Fruit fly (Drosophila melanogaster): Measurements from ENCODE around the gene dpr4.

dpr4 gene

dm6 chr3R:11582253-11582589, 39.5 kb upstream of the dpr4 start (continued):
- peak; percentile 71 for TF ChIP-seq CG6792 (GFP tag; optimal IDR thresholded peaks at IDR 0.05)
- no peak for TF ChIP-seq esn (GFP tag; optimal IDR thresholded peaks at IDR 0.05)
- TF ChIP-seq fd85E (GFP tag; optimal IDR thresholded peaks at IDR 0.05) = no peak
- TF ChIP-seq Hr4 (GFP tag; optimal IDR thresholded peaks at IDR 0.05) = no peak
- TF ChIP-seq CG6854 (GFP tag; optimal IDR thresholded peaks at IDR 0.05) = no peak
- peak; percentile 89 for TF ChIP-seq Lpt (GFP tag; optimal IDR thresholded peaks at IDR 0.05)
- TF ChIP-seq OdsH (GFP tag; optimal IDR thresholded peaks at IDR 0.05) = no peak
- TF ChIP-seq pdm3 (GFP tag; optimal IDR thresholded peaks at IDR 0.05) = no peak
- peak; percentile 88 for TF ChIP-seq Eip75B (GFP tag; optimal IDR thresholded peaks at IDR 0.05)
- TF ChIP-seq net (GFP tag; optimal IDR thresholded peaks at IDR 0.05) = peak; percentile 90
- peak; percentile 79 for TF ChIP-seq dac (GFP tag; optimal IDR thresholded peaks at IDR 0.05)
- TF ChIP-seq acj6 (GFP tag; optimal IDR thresholded peaks at IDR 0.05) = no peak
- TF ChIP-seq CG4318 (GFP tag; optimal IDR thresholded peaks at IDR 0.05) = no peak
- TF ChIP-seq fkh (GFP tag; optimal IDR thresholded peaks at IDR 0.05) = no peak
- peak; percentile 87 for TF ChIP-seq CG10631 (GFP tag; optimal IDR thresholded peaks at IDR 0.05)
- TF ChIP-seq salr (GFP tag; optimal IDR thresholded peaks at IDR 0.05) = peak; percentile 77 to 86
- peak; percentile 50 for TF ChIP-seq CG9139 (GFP tag; optimal IDR thresholded peaks at IDR 0.05)
- no peak for TF ChIP-seq CG8632 (GFP tag; optimal IDR thresholded peaks at IDR 0.05)
- peak in 1 of 2 experiments; percentile 73 for TF ChIP-seq ss (GFP tag; optimal IDR thresholded peaks at IDR 0.05)
- peak; percentile 19 for TF ChIP-seq Sox15 (GFP tag; optimal IDR thresholded peaks at IDR 0.05)
- TF ChIP-seq CG6808 (GFP tag; optimal IDR thresholded peaks at IDR 0.05) = peak; percentile 77
- peak; percentile 64 for TF ChIP-seq CG8319 (GFP tag; optimal IDR thresholded peaks at IDR 0.05)
- peak; percentile 68 for TF ChIP-seq Hr38 (GFP tag; optimal IDR thresholded peaks at IDR 0.05)
- TF ChIP-seq CG7368 (GFP tag; optimal IDR thresholded peaks at IDR 0.05) = peak; percentile 81
- no peak for TF ChIP-seq CG6276 (GFP tag; optimal IDR thresholded peaks at IDR 0.05)
- peak; percentile 92 for TF ChIP-seq CG8119 (GFP tag; IDR thresholded peaks at IDR 0.05)

- TF ChIP-seq CG1621 (tag; optimal IDR thresholded peaks at IDR 0.05) (peak; percentile 83), CG31627 (GFP tag; optimal IDR thresholded peaks at IDR 0.05) (peak; percentile 9), CG6854 (GFP tag; optimal IDR thresholded peaks at IDR 0.05) (no peak)
These were observed 38.8 kb upstream of the dpr4 start, which contains the start of gene wkd for dm6 chr3R:11581340-11582252. wkd (plus strand) TSS chr3R:11581576.

- no peak for TF ChIP-seq Gug (GFP tag; IDR thresholded peaks at IDR 0.05)
- no peak for TF ChIP-seq CG11762 (GFP tag; optimal IDR thresholded peaks at IDR 0.05; ENCODE audit: insufficient read depth)
- no peak for TF ChIP-seq fd59A (GFP tag; optimal IDR thresholded peaks at IDR 0.05)
- TF ChIP-seq ss (GFP tag; optimal IDR thresholded peaks at IDR 0.05) = no peak
- no peak for TF ChIP-seq esn (GFP tag; optimal IDR thresholded peaks at IDR 0.05)
- TF ChIP-seq Sox14 (GFP tag; optimal IDR thresholded peaks at IDR 0.05) = no peak
- no peak for TF ChIP-seq CG10631 (GFP tag; optimal IDR thresholded peaks at IDR 0.05)
- no peak for TF ChIP-seq CG8119 (GFP tag; IDR thresholded peaks at IDR 0.05)
- no peak for TF ChIP-seq CG6163 (GFP tag; IDR thresholded peaks at IDR 0.05)
These were observed 35.9 kb upstream of the dpr4 start, which contains the start of the genes CG6790 and CG5342 for dm6 chr3R:11578645-11579044. CG6790 (minus strand) TSS chr3R:11578745. CG5342 (plus strand) TSS chr3R:11578826.

dm6 chr3R:11571408-11571807, 28.7 kb upstream of the dpr4 start:
- TF ChIP-seq topi (GFP tag; optimal IDR thresholded peaks at IDR 0.05) = no peak
- TF ChIP-seq CG15336 (GFP tag; IDR thresholded peaks at IDR 0.05) = no peak
- no peak for TF ChIP-seq Eip78C (GFP tag)
- no peak for TF ChIP-seq CG11294 (GFP tag; IDR thresholded peaks at IDR 0.05)
- no peak for TF ChIP-seq CG31627 (GFP tag; optimal IDR thresholded peaks at IDR 0.05)
- no peak for TF ChIP-seq cyc (GFP tag; optimal IDR thresholded peaks at IDR 0.05)
- no peak for TF ChIP-seq CG3919 (GFP tag; optimal IDR thresholded peaks at IDR 0.05)
- no peak for TF ChIP-seq esn (GFP tag; optimal IDR thresholded peaks at IDR 0.05)
- no peak for TF ChIP-seq Hr4 (GFP tag; optimal IDR thresholded peaks at IDR 0.05)
- TF ChIP-seq CG6808 (GFP tag; optimal IDR thresholded peaks at IDR 0.05) = no peak
- TF ChIP-seq Eip75B (GFP tag; optimal IDR thresholded peaks at IDR 0.05) = no peak
- TF ChIP-seq CG6854 (GFP tag; optimal IDR thresholded peaks at IDR 0.05) = no peak
- TF ChIP-seq CG8632 (GFP tag; optimal IDR thresholded peaks at IDR 0.05) = no peak

All from whole organism, prepupa.